Worm (Caenorhabditis elegans) whole organism, L4 larva: Measurements from ENCODE around the gene nlp-3.
A peak's percentile ranks its signal among the peaks of the same experiment; 100 is the strongest.

Source experiments
- D1046.2 ChIP-seq: fragments of 200-800 bp; sonication (Bioruptor generic); IDR thresholded peaks from 2 replicates; pipeline ENCODE4 v1.3.6; 2022; ENCODE audit warnings: missing genetic modification characterization, missing compliant biosample characterization
- R02D3.7 ChIP-seq: fragments of 150-350 bp; sonication (generic microtip); optimal IDR thresholded peaks from 3 replicates; lab custom pipeline; 2014; ENCODE audit warnings: missing biosample characterization, missing genetic modification characterization
- T26A8.4 ChIP-seq: fragments of 200-800 bp; sonication (Bioruptor generic); IDR thresholded peaks from 2 replicates; pipeline ENCODE4 v1.3.6; 2022; ENCODE audit warnings: missing genetic modification characterization, missing compliant biosample characterization
- Y5F2A.4 ChIP-seq: fragments of 200-800 bp; sonication (Bioruptor generic); optimal IDR thresholded peaks from 2 replicates; lab custom pipeline; 2018; ENCODE audit warnings: mild to moderate bottlenecking, missing genetic modification characterization, missing compliant biosample characterization
- aha-1 ChIP-seq: fragments of 150-350 bp; peaks from one replicate; lab custom pipeline; 2014; ENCODE audit warnings: missing biosample characterization, missing genetic modification characterization
- arid-1 ChIP-seq: fragments of 200-800 bp; sonication (Bioruptor generic); conservative IDR thresholded peaks from 2 replicates; pipeline ENCODE4 v1.3.6; 2022; ENCODE audit warnings: missing genetic modification reagents, missing genetic modification characterization, missing compliant biosample characterization
- ceh-32 ChIP-seq: sonication (generic microtip); optimal IDR thresholded peaks from 2 replicates; lab custom pipeline; 2016; ENCODE audit warnings: mild to moderate bottlenecking, missing genetic modification characterization, missing compliant biosample characterization; ENCODE audit not compliant: poor library complexity
- ceh-82 ChIP-seq: sonication (generic microtip); optimal IDR thresholded peaks from 2 replicates; lab custom pipeline; 2017; ENCODE audit warnings: missing biosample characterization, missing genetic modification characterization
- cey-2 ChIP-seq: sonication (generic microtip); optimal IDR thresholded peaks from 3 replicates; lab custom pipeline; 2017; ENCODE audit warnings: missing genetic modification characterization, mild to moderate bottlenecking, missing compliant biosample characterization, antibody characterized with exemption, borderline replicate concordance; ENCODE audit not compliant: insufficient read depth
- daf-16 ChIP-seq, 3 experiments: sonication (generic microtip); optimal IDR thresholded peaks; 2 replicates each; lab custom pipeline; 2016 to 2017; ENCODE audit warnings: missing genetic modification characterization in 3 of 3, missing genetic modification reagents in 3 of 3, mild to moderate bottlenecking in 2 of 3, missing compliant biosample characterization in 2 of 3, missing biosample characterization in 1 of 3, moderate library complexity in 1 of 3
- dmd-6 ChIP-seq: fragments of 200-800 bp; sonication (Bioruptor generic); IDR thresholded peaks from 2 replicates; pipeline ENCODE4 v1.3.6; 2022; ENCODE audit warnings: missing genetic modification reagents, missing genetic modification characterization, missing compliant biosample characterization
- dve-1 ChIP-seq: sonication (generic microtip); optimal IDR thresholded peaks from 2 replicates; lab custom pipeline; 2017; ENCODE audit warnings: antibody characterized with exemption, mild to moderate bottlenecking, missing genetic modification characterization, missing compliant biosample characterization; ENCODE audit not compliant: insufficient read depth
- fos-1 ChIP-seq: fragments of 150-350 bp; optimal IDR thresholded peaks from 2 replicates; lab custom pipeline; 2014; ENCODE audit warnings: missing biosample characterization, missing genetic modification characterization
- hlh-11 ChIP-seq: fragments of 200-800 bp; sonication (Bioruptor generic); optimal IDR thresholded peaks from 2 replicates; lab custom pipeline; 2018; ENCODE audit warnings: mild to moderate bottlenecking, missing genetic modification characterization, missing compliant biosample characterization
- hlh-30 ChIP-seq: sonication (generic microtip); optimal IDR thresholded peaks from 2 replicates; lab custom pipeline; 2017; ENCODE audit warnings: antibody characterized with exemption, mild to moderate bottlenecking, missing genetic modification characterization, missing compliant biosample characterization; ENCODE audit not compliant: insufficient read depth
- hmg-1.1 ChIP-seq: fragments of 200-800 bp; sonication (Bioruptor generic); IDR thresholded peaks from 2 replicates; pipeline ENCODE4 v1.3.6; 2022; ENCODE audit warnings: missing genetic modification reagents, missing genetic modification characterization, missing compliant biosample characterization
- lim-7 ChIP-seq: fragments of 200-800 bp; sonication (Bioruptor generic); IDR thresholded peaks from 2 replicates; pipeline ENCODE4 v1.3.6; 2022; ENCODE audit warnings: missing genetic modification characterization, missing compliant biosample characterization
- lin-1 ChIP-seq: fragments of 200-800 bp; sonication (Bioruptor generic); IDR thresholded peaks from 2 replicates; pipeline ENCODE4 v1.3.6; 2022; ENCODE audit warnings: missing genetic modification reagents, missing genetic modification characterization, missing compliant biosample characterization
- lsy-2 ChIP-seq, 2 experiments: fragments of 150-350 bp in 1 of 2; sonication (generic microtip) in 1 of 2; optimal IDR thresholded peaks; 2 replicates each; lab custom pipeline; 2014 to 2017; ENCODE audit warnings: missing biosample characterization in 2 of 2, missing genetic modification characterization in 2 of 2
- madf-9 ChIP-seq: fragments of 200-800 bp; sonication (Bioruptor generic); conservative IDR thresholded peaks from 2 replicates; pipeline ENCODE4 v1.3.6; 2022; ENCODE audit warnings: missing genetic modification reagents, missing genetic modification characterization, missing compliant biosample characterization
- mdl-1 ChIP-seq, 2 experiments: fragments of 150-350 bp in 1 of 2; sonication (generic microtip) in 1 of 2; optimal IDR thresholded peaks; 2 replicates each; lab custom pipeline; 2014 to 2017; ENCODE audit warnings: missing biosample characterization in 2 of 2, missing genetic modification characterization in 2 of 2
- mep-1 ChIP-seq: fragments of 150-350 bp; sonication (generic microtip); optimal IDR thresholded peaks from 3 replicates; lab custom pipeline; 2014; ENCODE audit warnings: missing biosample characterization, missing genetic modification characterization
- nhr-11 ChIP-seq: fragments of 150-350 bp; optimal IDR thresholded peaks from 2 replicates; lab custom pipeline; 2014; ENCODE audit warnings: missing biosample characterization, missing genetic modification characterization
- nhr-111 ChIP-seq: fragments of 200-800 bp; sonication (Bioruptor generic); optimal IDR thresholded peaks from 2 replicates; lab custom pipeline; 2018; ENCODE audit warnings: mild to moderate bottlenecking, missing genetic modification characterization, missing compliant biosample characterization
- nhr-28 ChIP-seq: fragments of 150-350 bp; optimal IDR thresholded peaks from 2 replicates; lab custom pipeline; 2014; ENCODE audit warnings: missing biosample characterization, missing genetic modification characterization
- nhr-48 ChIP-seq: sonication (generic microtip); optimal IDR thresholded peaks from 2 replicates; lab custom pipeline; 2016; ENCODE audit warnings: mild to moderate bottlenecking, missing genetic modification characterization, missing compliant biosample characterization
- nhr-6 ChIP-seq: fragments of 150-350 bp; optimal IDR thresholded peaks from 2 replicates; lab custom pipeline; 2014; ENCODE audit warnings: missing biosample characterization, missing genetic modification characterization
- nhr-76 ChIP-seq: fragments of 150-350 bp; optimal IDR thresholded peaks from 2 replicates; lab custom pipeline; 2014; ENCODE audit warnings: missing biosample characterization, missing genetic modification characterization
- nhr-77 ChIP-seq: fragments of 150-350 bp; optimal IDR thresholded peaks from 2 replicates; lab custom pipeline; 2014; ENCODE audit warnings: missing biosample characterization, missing genetic modification characterization
- pha-4 ChIP-seq, 2 experiments: fragments of 150-350 bp in 1 of 2; fragments of 200-800 bp in 1 of 2; sonication (Bioruptor generic) in 1 of 2; IDR thresholded peaks in 1 of 2; optimal IDR thresholded peaks in 1 of 2; 2 replicates each; pipeline versions ENCODE4 v1.3.6 to Lab custom; 2014 to 2022; ENCODE audit warnings: missing genetic modification characterization in 2 of 2, missing genetic modification reagents in 2 of 2, missing biosample characterization in 1 of 2, missing compliant biosample characterization in 1 of 2
- php-3 ChIP-seq: fragments of 200-800 bp; sonication (Bioruptor generic); IDR thresholded peaks from 2 replicates; pipeline ENCODE4 v1.3.6; 2022; ENCODE audit warnings: missing genetic modification reagents, missing genetic modification characterization, missing compliant biosample characterization
- pqm-1 ChIP-seq: sonication (generic microtip); optimal IDR thresholded peaks from 2 replicates; lab custom pipeline; 2017; ENCODE audit warnings: missing biosample characterization, missing genetic modification characterization
- set-16 ChIP-seq: fragments of 200-800 bp; sonication (Bioruptor generic); IDR thresholded peaks from 2 replicates; pipeline ENCODE4 v1.3.6; 2022; ENCODE audit warnings: missing genetic modification reagents, missing genetic modification characterization, missing compliant biosample characterization
- snpc-1.2 ChIP-seq: fragments of 200-800 bp; sonication (Bioruptor generic); IDR thresholded peaks from 2 replicates; pipeline ENCODE4 v1.3.6; 2022; ENCODE audit warnings: missing genetic modification reagents, missing genetic modification characterization, missing compliant biosample characterization
- tag-97 ChIP-seq: fragments of 200-800 bp; sonication (Bioruptor generic); IDR thresholded peaks from 2 replicates; pipeline ENCODE4 v1.3.6; 2022; ENCODE audit warnings: missing genetic modification characterization, missing compliant biosample characterization
- tra-1 ChIP-seq: fragments of 200-800 bp; sonication (Bioruptor generic); IDR thresholded peaks from 2 replicates; pipeline ENCODE4 v1.3.6; 2022; ENCODE audit warnings: missing genetic modification reagents, missing genetic modification characterization, missing compliant biosample characterization
- unc-39 ChIP-seq: sonication (generic microtip); optimal IDR thresholded peaks from 2 replicates; lab custom pipeline; 2017; ENCODE audit warnings: missing biosample characterization, missing genetic modification characterization
- unc-62 ChIP-seq, 3 experiments: fragments of 150-350 bp in 1 of 3; sonication (generic microtip); optimal IDR thresholded peaks in 2 of 3; peaks in 1 of 3; 1 replicate in 1 of 3; 2 replicates in 2 of 3; lab custom pipeline; 2014 to 2017; ENCODE audit warnings: missing biosample characterization in 3 of 3, missing genetic modification characterization in 3 of 3, missing genetic modification reagents in 3 of 3, missing genotype in 1 of 3

Gene nlp-3

ce11 chrX:13164301-13164700, 13.9 kb downstream of the nlp-3 start (continued):
- TF ChIP-seq pha-4 (GFP tag; IDR thresholded peaks at IDR 0.05; lab: Robert Waterston, UW) (no peak), pha-4 (tag; optimal IDR thresholded peaks at IDR 0.05; lab: Kevin White, UChicago) (no peak)

ce11 chrX:13163185-13163584, 15.1 kb downstream of the nlp-3 start:
- TF ChIP-seq tag-97 (GFP tag; lab: Robert Waterston, UW) (no peak), madf-9 (GFP tag; lab: Robert Waterston, UW) (no peak), Y5F2A.4 (GFP tag; lab: Kevin White, UChicago) (no peak), nhr-6 (tag; lab: Kevin White, UChicago) (no peak), unc-39 (tag; lab: Kevin White, UChicago) (no peak), dmd-6 (peak; percentile 77), daf-16 (GFP tag; optimal IDR thresholded peaks at IDR 0.05; lab: Kevin White, UChicago) (no peak), daf-16 (tag; optimal IDR thresholded peaks at IDR 0.05; lab: Kevin White, UChicago) (peak; percentile 46), nhr-76 (tag; lab: Kevin White, UChicago) (no peak), dve-1 (tag; lab: Kevin White, UChicago) (peak; percentile 44), snpc-1.2 (no peak), unc-62 (GFP tag; optimal IDR thresholded peaks at IDR 0.05 in 1 of 2; lab: Kevin White, UChicago) (peak in 1 of 2 experiments; percentile 40), unc-62 (tag; optimal IDR thresholded peaks at IDR 0.05; lab: Kevin White, UChicago) (no peak), hmg-1.1 (GFP tag; lab: Robert Waterston, UW) (no peak), nhr-77 (tag; lab: Kevin White, UChicago) (no peak), hlh-11 (tag; lab: Kevin White, UChicago) (peak; percentile 11), cey-2 (tag; lab: Kevin White, UChicago) (no peak), nhr-11 (tag; lab: Kevin White, UChicago) (no peak), mdl-1 (tag; optimal IDR thresholded peaks at IDR 0.05; lab: Kevin White, UChicago) (no peak), tra-1 (no peak), T26A8.4 (GFP tag; lab: Robert Waterston, UW) (no peak), R02D3.7 (tag; lab: Kevin White, UChicago) (no peak), D1046.2 (GFP tag; lab: Robert Waterston, UW) (no peak), pqm-1 (tag; lab: Kevin White, UChicago) (peak; percentile 87), set-16 (no peak), nhr-48 (tag; lab: Kevin White, UChicago) (peak; percentile 11), lim-7 (no peak), ceh-32 (tag; lab: Kevin White, UChicago) (no peak), lin-1 (GFP tag; lab: Robert Waterston, UW) (peak; percentile 26; the same call in 1 of the 2 replicates), ceh-82 (tag; lab: Kevin White, UChicago) (no peak), aha-1 (tag; lab: Kevin White, UChicago) (no peak)

DNA sequence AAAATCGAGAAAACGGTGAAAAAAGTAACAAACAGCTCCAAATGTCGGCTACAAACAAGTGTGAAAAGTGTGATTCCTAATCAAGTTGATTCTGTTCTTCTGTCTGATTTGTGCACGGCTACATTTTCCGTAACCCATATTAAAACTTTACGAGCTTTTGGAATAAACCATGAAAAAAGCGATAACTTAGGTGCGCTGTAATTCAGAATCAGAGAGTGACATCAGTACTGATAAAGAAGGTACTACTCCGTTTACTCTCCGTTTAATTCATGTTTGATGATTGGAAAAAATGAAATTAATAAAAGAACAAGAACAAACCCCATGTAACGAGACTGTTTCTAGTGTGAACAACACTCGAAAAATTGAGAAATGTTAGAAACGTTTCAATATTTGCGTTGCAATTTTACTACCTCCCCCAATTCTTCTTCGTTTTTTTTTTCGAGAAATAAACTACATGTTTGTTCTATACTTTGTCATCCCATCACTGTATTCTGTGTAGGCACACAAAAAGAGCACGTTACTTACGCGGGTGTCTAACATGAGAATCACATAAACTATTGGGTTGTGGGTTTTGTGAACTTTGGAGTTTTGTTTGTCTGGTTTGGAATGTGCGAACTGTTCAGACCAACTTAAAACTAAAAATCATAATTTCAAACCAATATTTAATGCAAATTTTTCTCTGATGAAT, 15.8 kb downstream of the nlp-3 start:
- no peak for TF ChIP-seq cey-2 (tag; lab: Kevin White, UChicago)
- no peak for TF ChIP-seq Y5F2A.4 (GFP tag; lab: Kevin White, UChicago)
- no peak for TF ChIP-seq nhr-111 (GFP tag; lab: Kevin White, UChicago)
- TF ChIP-seq arid-1 (GFP tag; lab: Robert Waterston, UW), result no peak
- TF ChIP-seq nhr-28 (tag; lab: Kevin White, UChicago), result peak; percentile 77
- TF ChIP-seq php-3 (GFP tag; lab: Robert Waterston, UW), result peak; percentile 94
- no peak for TF ChIP-seq fos-1
- peak; percentile 31 for TF ChIP-seq hlh-30 (tag; lab: Kevin White, UChicago)
- no peak for TF ChIP-seq lsy-2 (tag; optimal IDR thresholded peaks at IDR 0.05; lab: Kevin White, UChicago)
- no peak for TF ChIP-seq mep-1 (tag; lab: Kevin White, UChicago)
- TF ChIP-seq daf-16 (GFP tag; optimal IDR thresholded peaks at IDR 0.05; lab: Kevin White, UChicago), result no peak
- TF ChIP-seq daf-16 (tag; optimal IDR thresholded peaks at IDR 0.05; lab: Kevin White, UChicago), result peak; percentile 66
- TF ChIP-seq nhr-48 (tag; lab: Kevin White, UChicago), result no peak
- no peak for TF ChIP-seq nhr-11 (tag; lab: Kevin White, UChicago)
- peak; percentile 45; the same call in 1 of the 2 replicates for TF ChIP-seq dmd-6
- TF ChIP-seq pqm-1 (tag; lab: Kevin White, UChicago), result peak; percentile 47
